Worm (Caenorhabditis elegans): ENCODE results near the gene C54E10.6.

The C54E10.6 gene

DNA sequence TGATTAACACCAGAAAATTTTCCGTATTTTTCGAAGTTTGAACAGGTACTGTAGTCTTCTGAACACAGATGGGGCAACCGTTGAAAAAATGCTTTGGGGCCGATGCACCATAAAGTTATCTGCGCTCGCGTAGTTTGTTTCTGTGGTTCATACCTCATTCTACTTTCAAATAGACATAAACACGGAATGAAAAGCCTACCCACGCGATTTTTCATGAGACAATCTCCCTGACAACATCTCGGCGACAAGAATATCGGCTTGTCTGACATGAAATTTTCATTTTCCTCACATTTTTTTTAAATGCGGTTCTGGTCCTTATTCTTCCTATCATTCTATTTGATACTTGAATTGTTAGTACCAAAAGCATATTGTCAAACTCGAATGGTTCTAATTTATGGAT, 35.8 kb downstream of the C54E10.6 start, which contains the start of gene clec-257:
clec-257 (plus strand) TSS at position 301 of the 400 bp plus-strand sequence.
- TF ChIP-seq zim-3 (tag; optimal IDR thresholded peaks at IDR 0.05) (no peak), lin-26 (GFP tag; IDR thresholded peaks at IDR 0.05) (no peak), fkh-3 (tag; optimal IDR thresholded peaks at IDR 0.05) (no peak), nhr-80 (tag; optimal IDR thresholded peaks at IDR 0.05) (no peak)

DNA sequence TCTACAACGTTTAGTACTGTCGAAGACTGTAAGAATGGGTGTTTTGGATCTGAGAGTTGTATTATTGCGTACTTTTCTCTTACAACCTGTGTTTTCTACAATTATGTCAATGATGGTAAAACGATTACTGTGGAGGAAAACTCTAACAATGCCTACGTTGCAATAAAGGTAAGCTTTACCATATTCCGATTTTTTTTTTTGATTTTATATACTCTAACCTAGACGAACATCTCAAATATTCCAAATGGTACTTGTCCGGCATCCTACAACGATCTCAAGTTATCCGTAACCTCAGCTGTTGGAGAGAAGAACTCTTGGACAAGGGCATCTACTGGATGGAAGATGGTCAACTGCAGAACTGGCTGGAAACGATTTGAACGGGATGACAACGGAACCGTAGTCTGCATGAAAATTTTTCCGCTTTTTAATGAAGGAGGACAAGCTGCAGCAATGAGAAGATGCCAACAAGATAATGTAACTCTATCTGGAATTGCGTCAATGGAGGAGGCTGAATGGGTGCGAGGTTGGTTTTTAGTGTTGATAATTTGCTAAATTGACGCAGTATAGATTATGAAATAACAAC, 36.6 kb downstream of the C54E10.6 start:
- TF ChIP-seq F49E8.2 (tag; optimal IDR thresholded peaks at IDR 0.05; ENCODE audit: insufficient read depth) = no peak
- no peak for TF ChIP-seq rec-8 (tag; optimal IDR thresholded peaks at IDR 0.05)
- no peak for TF ChIP-seq cebp-1 (GFP tag; IDR thresholded peaks at IDR 0.05)
- TF ChIP-seq cebp-1 (tag; optimal IDR thresholded peaks at IDR 0.05) = no peak
- TF ChIP-seq mxl-1 (tag; optimal IDR thresholded peaks at IDR 0.05) = no peak
- no peak for TF ChIP-seq let-607 (tag; optimal IDR thresholded peaks at IDR 0.05)
- no peak for TF ChIP-seq lin-40 (tag; optimal IDR thresholded peaks at IDR 0.05)
- no peak for TF ChIP-seq mcd-1 (GFP tag; IDR thresholded peaks at IDR 0.05)
- TF ChIP-seq rpc-1 (optimal IDR thresholded peaks at IDR 0.05) = no peak
- TF ChIP-seq rpc-1 (tag; optimal IDR thresholded peaks at IDR 0.05) = no peak
- TF ChIP-seq K12H6.12 (tag; optimal IDR thresholded peaks at IDR 0.05) = no peak
- no peak for TF ChIP-seq Y67H2A.10 (GFP tag; conservative IDR thresholded peaks at IDR 0.05)

DNA sequence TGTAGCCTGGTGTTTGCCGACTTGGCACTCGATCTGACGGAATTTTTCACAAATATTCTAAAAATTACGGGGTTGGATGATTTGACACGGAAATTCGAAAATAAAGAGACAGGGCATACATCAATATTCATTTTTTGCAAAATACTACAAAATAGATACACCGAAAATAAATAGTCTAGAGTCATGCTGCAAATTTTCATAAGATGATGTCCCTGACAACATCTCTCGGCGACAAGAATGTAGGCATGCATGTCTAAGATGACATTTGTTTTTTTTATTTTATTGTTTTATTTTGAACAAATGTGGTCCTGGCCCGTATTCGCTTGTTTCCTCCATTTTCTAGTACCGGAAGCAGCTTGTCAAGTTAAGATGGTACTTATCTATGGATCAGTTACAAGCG, 37.1 kb downstream of the C54E10.6 start, which contains the start of gene clec-256:
clec-256 (plus strand) TSS at position 301 of the 400 bp plus-strand sequence.
- TF ChIP-seq ekl-4 (GFP tag; IDR thresholded peaks at IDR 0.05) (no peak), ccch-3 (GFP tag; optimal IDR thresholded peaks at IDR 0.05) (no peak), mxl-1 (tag; optimal IDR thresholded peaks at IDR 0.05) (no peak), C17E4.6 (GFP tag; IDR thresholded peaks at IDR 0.05) (no peak), die-1 (tag; optimal IDR thresholded peaks at IDR 0.05) (no peak), snpc-4 (GFP tag; optimal IDR thresholded peaks at IDR 0.05) (no peak), snpc-4 (tag; optimal IDR thresholded peaks at IDR 0.05) (no peak), F10E7.11 (tag; optimal IDR thresholded peaks at IDR 0.05) (no peak), somi-1 (GFP tag; optimal IDR thresholded peaks at IDR 0.05) (no peak), bed-1 (GFP tag; IDR thresholded peaks at IDR 0.05) (no peak), F49E8.2 (tag; optimal IDR thresholded peaks at IDR 0.05; ENCODE audit: insufficient read depth) (no peak), Y95B8A.8 (GFP tag; IDR thresholded peaks at IDR 0.05) (no peak), attf-5 (GFP tag; optimal IDR thresholded peaks at IDR 0.05) (no peak), atf-7 (tag; optimal IDR thresholded peaks at IDR 0.05) (no peak)

DNA sequence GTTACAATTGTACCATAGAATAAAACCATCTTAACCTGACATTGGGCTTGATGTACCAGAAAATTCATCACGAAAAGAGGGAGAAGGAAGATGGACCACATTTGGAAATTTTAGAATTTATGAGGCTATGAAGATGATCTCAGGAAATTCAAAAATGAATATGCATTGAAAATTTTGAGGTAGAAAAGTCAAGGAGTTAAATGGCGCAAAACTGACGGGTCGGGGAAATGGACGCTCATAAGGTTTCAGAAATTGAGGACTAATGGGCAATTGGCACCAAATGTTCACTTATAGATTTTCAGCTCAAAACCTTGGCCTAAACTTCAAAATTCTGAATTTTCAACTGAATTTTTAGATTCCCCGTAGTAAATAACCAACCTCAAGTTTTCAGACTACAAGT, 37.9 kb downstream of the C54E10.6 start, which contains the start of gene clec-255:
clec-255 (minus strand) TSS at position 101 of the 400 bp plus-strand sequence.
- TF ChIP-seq mxl-1 (tag; optimal IDR thresholded peaks at IDR 0.05) (no peak), chd-7 (tag; optimal IDR thresholded peaks at IDR 0.05) (no peak), F39B2.1 (GFP tag; IDR thresholded peaks at IDR 0.05) (no peak), zim-3 (tag; optimal IDR thresholded peaks at IDR 0.05) (no peak), xnd-1 (tag; optimal IDR thresholded peaks at IDR 0.05) (no peak), somi-1 (GFP tag; optimal IDR thresholded peaks at IDR 0.05) (no peak), cebp-2 (GFP tag; IDR thresholded peaks at IDR 0.05) (no peak), T07F8.4 (tag; optimal IDR thresholded peaks at IDR 0.05) (no peak), rcor-1 (GFP tag; IDR thresholded peaks at IDR 0.05) (no peak), hsf-1 (GFP tag; IDR thresholded peaks at IDR 0.05) (no peak), F49E8.2 (tag; optimal IDR thresholded peaks at IDR 0.05; ENCODE audit: insufficient read depth) (no peak), Y79H2A.3 (GFP tag; conservative IDR thresholded peaks at IDR 0.05) (no peak), dox-1 (GFP tag; IDR thresholded peaks at IDR 0.05) (no peak), nfya-2 (GFP tag; IDR thresholded peaks at IDR 0.05) (no peak), Y53F4B.3 (GFP tag; IDR thresholded peaks at IDR 0.05) (no peak), madf-10 (tag; optimal IDR thresholded peaks at IDR 0.05) (no peak), nfya-1 (tag; optimal IDR thresholded peaks at IDR 0.05; ENCODE audit: borderline replicate concordance, insufficient read depth) (no peak), F57C9.4 (tag; optimal IDR thresholded peaks at IDR 0.05) (no peak), B0019.2 (GFP tag; conservative IDR thresholded peaks at IDR 0.05) (no peak)

All from whole organism, young adult.